Worm (Caenorhabditis elegans): ENCODE data around the gene asb-2.

ce11 chrX:4500499-4500898, 30.9 kb downstream of the asb-2 start:
- TF ChIP-seq flt-1 (GFP tag; IDR thresholded peaks at IDR 0.05) (no peak), aly-1 (tag; optimal IDR thresholded peaks at IDR 0.05) (no peak), sea-1 (GFP tag; conservative IDR thresholded peaks at IDR 0.05) (no peak), hnd-1 (tag; optimal IDR thresholded peaks at IDR 0.05) (no peak), F13C5.2 (tag; optimal IDR thresholded peaks at IDR 0.05) (no peak), B0310.2 (tag; optimal IDR thresholded peaks at IDR 0.05) (no peak), ama-1 (optimal IDR thresholded peaks at IDR 0.05) (no peak), tbx-37 (GFP tag; conservative IDR thresholded peaks at IDR 0.05) (no peak), hmbx-1 (tag; optimal IDR thresholded peaks at IDR 0.05) (no peak), tra-4 (tag; optimal IDR thresholded peaks at IDR 0.05) (no peak)
